Fruit fly (Drosophila melanogaster): ENCODE results near the gene CG15210.

Gene CG15210

dm6 chrX:10825349-10826129 lies 13.5 kb upstream of the CG15210 start (continued):
- TF ChIP-seq Abd-B (GFP tag; optimal IDR thresholded peaks at IDR 0.05) = peak; percentile 46
- peak; percentile 56 for TF ChIP-seq CG12391 (tag; optimal IDR thresholded peaks at IDR 0.05)
- peak; percentile 18 for TF ChIP-seq Hsf (GFP tag; optimal IDR thresholded peaks at IDR 0.05)
- no peak for TF ChIP-seq E2f2 (GFP tag; IDR thresholded peaks at IDR 0.05)
- TF ChIP-seq cg (GFP tag; optimal IDR thresholded peaks at IDR 0.05) = no peak
- TF ChIP-seq CG1792 (GFP tag; optimal IDR thresholded peaks at IDR 0.05) = no peak
- peak; percentile 49 for TF ChIP-seq ATbp (GFP tag; optimal IDR thresholded peaks at IDR 0.05)
- TF ChIP-seq chinmo (GFP tag; IDR thresholded peaks at IDR 0.05; ENCODE audit: partially characterized antibody) = no peak
- peak; percentile 37 for TF ChIP-seq Sox102F (GFP tag; optimal IDR thresholded peaks at IDR 0.05)
- TF ChIP-seq ap (GFP tag; IDR thresholded peaks at IDR 0.05) = no peak
- TF ChIP-seq mam (GFP tag; optimal IDR thresholded peaks at IDR 0.05) = no peak
- TF ChIP-seq trh (GFP tag; optimal IDR thresholded peaks at IDR 0.05) = no peak
- no peak for TF ChIP-seq MBD-R2 (GFP tag; IDR thresholded peaks at IDR 0.05)
- TF ChIP-seq CG1024 (GFP tag; IDR thresholded peaks at IDR 0.05) = no peak
- no peak for TF ChIP-seq schlank (tag; optimal IDR thresholded peaks at IDR 0.05)
- TF ChIP-seq CG33213 (GFP tag; optimal IDR thresholded peaks at IDR 0.05) = no peak
- TF ChIP-seq peb (GFP tag; IDR thresholded peaks at IDR 0.05) = no peak
- peak; percentile 95 for TF ChIP-seq pros (GFP tag; optimal IDR thresholded peaks at IDR 0.05)
- no peak for TF ChIP-seq Fer1 (GFP tag; optimal IDR thresholded peaks at IDR 0.05)
- peak; percentile 41 for TF ChIP-seq CG17829 (tag; optimal IDR thresholded peaks at IDR 0.05)
- no peak for TF ChIP-seq z (GFP tag; IDR thresholded peaks at IDR 0.05)
- no peak for TF ChIP-seq CG4360 (GFP tag; IDR thresholded peaks at IDR 0.05)
- peak; percentile 62 for TF ChIP-seq nmo (GFP tag; optimal IDR thresholded peaks at IDR 0.05)
- no peak for TF ChIP-seq CG42726 (GFP tag; IDR thresholded peaks at IDR 0.05; ENCODE audit: partially characterized antibody)
- no peak for TF ChIP-seq jigr1 (GFP tag; IDR thresholded peaks at IDR 0.05)
- TF ChIP-seq CG4404 (GFP tag; IDR thresholded peaks at IDR 0.05) = peak; percentile 16; the same call in 1 of the 2 replicates
- no peak for TF ChIP-seq B-H2 (GFP tag; optimal IDR thresholded peaks at IDR 0.05)
- TF ChIP-seq bbx (GFP tag; IDR thresholded peaks at IDR 0.05; ENCODE audit: partially characterized antibody) = no peak
- TF ChIP-seq CG10431 (GFP tag; optimal IDR thresholded peaks at IDR 0.05) = no peak
- TF ChIP-seq eyg (GFP tag; optimal IDR thresholded peaks at IDR 0.05) = no peak
- peak in 1 of 2 experiments; percentile 62 for TF ChIP-seq chif (GFP tag; optimal IDR thresholded peaks at IDR 0.05)
- TF ChIP-seq CG4617 (GFP tag; optimal IDR thresholded peaks at IDR 0.05; ENCODE audit: borderline replicate concordance) = no peak
- peak; percentile 29 for TF ChIP-seq CG30431 (GFP tag; optimal IDR thresholded peaks at IDR 0.05)
- no peak for TF ChIP-seq CG6654 (GFP tag; optimal IDR thresholded peaks at IDR 0.05)
- no peak for TF ChIP-seq MESR4 (GFP tag; optimal IDR thresholded peaks at IDR 0.05)
- peak; percentile 36; the same call in 1 of the 3 replicates for TF ChIP-seq ase (GFP tag; IDR thresholded peaks at IDR 0.05)
- no peak for TF ChIP-seq CG11723 (GFP tag; optimal IDR thresholded peaks at IDR 0.05)
- TF ChIP-seq CG17361 (GFP tag; IDR thresholded peaks at IDR 0.05) = peak; percentile 59; the same call in 1 of the 3 replicates
- TF ChIP-seq jing (GFP tag; optimal IDR thresholded peaks at IDR 0.05) = no peak
- TF ChIP-seq CG14014 (GFP tag; IDR thresholded peaks at IDR 0.05) = no peak
- no peak for TF ChIP-seq Atf6 (GFP tag; IDR thresholded peaks at IDR 0.05)
- no peak for TF ChIP-seq CG9437 (GFP tag; optimal IDR thresholded peaks at IDR 0.05)
- TF ChIP-seq unc-4 (GFP tag; IDR thresholded peaks at IDR 0.05; ENCODE audit: partially characterized antibody) = no peak
- no peak for TF ChIP-seq pb (GFP tag; optimal IDR thresholded peaks at IDR 0.05)
- no peak for TF ChIP-seq ERR (GFP tag; optimal IDR thresholded peaks at IDR 0.05)
- TF ChIP-seq CG8765 (GFP tag; IDR thresholded peaks at IDR 0.05) = no peak
- TF ChIP-seq Deaf1 (tag; optimal IDR thresholded peaks at IDR 0.05) = no peak
- peak; percentile 25 for TF ChIP-seq trem (tag; optimal IDR thresholded peaks at IDR 0.05)
- no peak for TF ChIP-seq CG14667 (GFP tag; IDR thresholded peaks at IDR 0.05)
- no peak for TF ChIP-seq CG9215 (GFP tag; IDR thresholded peaks at IDR 0.05)

Data from whole organism, embryonic.